Worm (Caenorhabditis elegans) whole organism, mixed stage, embryonic: ENCODE data around the gene clc-20.

Experiments used
- M03D4.4 ChIP-seq: sonication (generic microtip); optimal IDR thresholded peaks from 2 replicates; lab custom pipeline; 2017; ENCODE audit warnings: mild to moderate bottlenecking, missing genetic modification characterization, missing compliant biosample characterization
- blmp-1 ChIP-seq: fragments of 150-350 bp; optimal IDR thresholded peaks from 2 replicates; lab custom pipeline; 2014; ENCODE audit warnings: missing biosample characterization, missing genetic modification characterization
- elt-1 ChIP-seq: sonication (generic microtip); optimal IDR thresholded peaks from 2 replicates; lab custom pipeline; 2017; ENCODE audit warnings: missing genetic modification characterization, mild to moderate bottlenecking, missing compliant biosample characterization, antibody characterized with exemption, moderate library complexity, borderline replicate concordance; ENCODE audit not compliant: insufficient read depth
- flh-1 ChIP-seq: fragments of 200-800 bp; sonication (Bioruptor generic); optimal IDR thresholded peaks from 2 replicates; lab custom pipeline; 2018; ENCODE audit warnings: mild to moderate bottlenecking, missing genetic modification characterization, moderate library complexity, missing compliant biosample characterization
- lsy-2 ChIP-seq: fragments of 150-350 bp; optimal IDR thresholded peaks from 2 replicates; lab custom pipeline; 2014; ENCODE audit warnings: missing biosample characterization, missing genetic modification characterization
- mab-5 ChIP-seq: fragments of 150-350 bp; optimal IDR thresholded peaks from 2 replicates; lab custom pipeline; 2014; ENCODE audit warnings: missing biosample characterization, missing genetic modification characterization
- nhr-76 ChIP-seq: sonication (generic microtip); optimal IDR thresholded peaks from 2 replicates; lab custom pipeline; 2017; ENCODE audit warnings: missing biosample characterization, missing genetic modification characterization
- pha-4 ChIP-seq: fragments of 150-350 bp; optimal IDR thresholded peaks from 2 replicates; lab custom pipeline; 2018; ENCODE audit warnings: missing biosample characterization, missing genetic modification reagents, missing genetic modification characterization
- tbx-8 ChIP-seq: fragments of 200-800 bp; sonication (Bioruptor generic); optimal IDR thresholded peaks from 2 replicates; lab custom pipeline; 2018; ENCODE audit warnings: mild to moderate bottlenecking, missing genetic modification characterization, moderate library complexity, missing compliant biosample characterization
- unc-62 ChIP-seq: fragments of 150-350 bp; optimal IDR thresholded peaks from 2 replicates; lab custom pipeline; 2014; ENCODE audit warnings: missing biosample characterization, missing genetic modification reagents, missing genetic modification characterization
- ztf-11 ChIP-seq: fragments of 150-350 bp; optimal IDR thresholded peaks from 2 replicates; lab custom pipeline; 2014; ENCODE audit warnings: missing biosample characterization, missing genetic modification characterization

ce11 chrIII:853859-854359 is 18.5 kb upstream of the clc-20 start, which contains the start of the genes rnp-5 and tag-51:
- TF ChIP-seq flh-1 (no peak), nhr-76 (tag; lab: Kevin White, UChicago) (no peak), blmp-1 (tag; lab: Kevin White, UChicago) (no peak), mab-5 (no peak), lsy-2 (no peak), tbx-8 (no peak), elt-1 (tag; lab: Kevin White, UChicago) (no peak), M03D4.4 (no peak), unc-62 (GFP tag; lab: Kevin White, UChicago) (no peak), pha-4 (tag; lab: Kevin White, UChicago) (no peak), ztf-11 (tag; lab: Kevin White, UChicago) (no peak)
